Fruit fly (Drosophila melanogaster): ENCODE measurements around the gene Lint-O.
A peak's percentile ranks its signal among the peaks of the same experiment; 100 is the strongest.

DNA sequence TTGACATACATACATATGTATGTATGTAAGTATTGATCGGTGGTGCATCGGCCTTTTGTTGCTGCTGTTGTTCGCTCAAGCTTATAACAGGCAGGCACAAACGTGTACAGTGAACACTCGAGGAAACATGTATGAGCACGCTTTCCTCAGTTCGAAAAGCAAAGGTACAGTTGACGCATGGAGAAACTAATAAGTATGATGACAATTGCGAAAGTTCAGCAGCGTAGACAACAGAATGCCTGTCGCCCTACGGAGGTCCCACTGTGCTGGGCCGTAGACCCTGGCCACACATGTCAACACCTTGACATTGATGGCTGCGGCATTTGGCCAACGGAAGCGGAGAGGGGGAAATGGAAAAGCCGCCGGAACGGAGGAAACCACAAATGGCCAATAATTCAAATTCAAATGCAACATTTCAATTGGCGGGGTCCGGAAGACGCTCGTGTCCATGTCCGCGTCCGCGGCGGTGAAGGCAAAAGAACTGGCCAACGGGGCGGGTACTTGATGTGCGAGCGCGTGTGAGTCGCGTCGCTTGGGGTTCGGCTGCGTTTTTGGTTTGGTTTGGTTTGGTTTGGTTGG, 9.7 kb downstream of the Lint-O start, which contains the start of gene CG2681:
- TF ChIP-seq EcR (GFP tag; optimal IDR thresholded peaks at IDR 0.05) (no peak), CG14655 (GFP tag; optimal IDR thresholded peaks at IDR 0.05) (no peak), CG4496 (GFP tag; IDR thresholded peaks at IDR 0.05) (peak; percentile 81), CG32121 (GFP tag; IDR thresholded peaks at IDR 0.05) (no peak), CG17806 (tag; optimal IDR thresholded peaks at IDR 0.05) (no peak), Pif1B (GFP tag; optimal IDR thresholded peaks at IDR 0.05) (no peak), CG15710 (tag; optimal IDR thresholded peaks at IDR 0.05) (no peak), D1 (tag; optimal IDR thresholded peaks at IDR 0.05) (no peak), CG9948 (tag; optimal IDR thresholded peaks at IDR 0.05) (no peak)
